Fruit fly (Drosophila melanogaster): ENCODE data around the gene CG14132.

CG14132 gene

DNA sequence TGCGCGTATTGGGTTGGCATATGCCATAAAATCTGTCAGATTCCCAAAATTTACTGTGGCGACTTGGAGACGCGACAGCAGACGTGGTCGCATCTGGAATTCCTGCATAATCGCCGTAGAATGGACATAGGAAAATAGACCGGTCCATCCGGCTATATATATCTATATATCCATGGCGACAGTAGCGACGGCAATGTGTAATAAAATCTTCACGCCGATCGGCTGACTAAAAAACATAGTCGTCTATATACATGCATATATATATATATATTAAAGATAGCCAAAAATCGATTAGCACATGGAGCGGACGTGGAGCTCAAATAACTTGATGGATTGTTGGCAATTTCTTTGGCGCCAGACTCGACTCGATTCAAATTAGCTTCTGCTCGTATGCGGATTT is 2.9 kb upstream of the CG14132 start:
- TF ChIP-seq CG12605 (GFP tag; IDR thresholded peaks at IDR 0.05) (no peak), Pif1B (GFP tag; optimal IDR thresholded peaks at IDR 0.05) (no peak), CG13204 (GFP tag; optimal IDR thresholded peaks at IDR 0.05) (no peak)

DNA sequence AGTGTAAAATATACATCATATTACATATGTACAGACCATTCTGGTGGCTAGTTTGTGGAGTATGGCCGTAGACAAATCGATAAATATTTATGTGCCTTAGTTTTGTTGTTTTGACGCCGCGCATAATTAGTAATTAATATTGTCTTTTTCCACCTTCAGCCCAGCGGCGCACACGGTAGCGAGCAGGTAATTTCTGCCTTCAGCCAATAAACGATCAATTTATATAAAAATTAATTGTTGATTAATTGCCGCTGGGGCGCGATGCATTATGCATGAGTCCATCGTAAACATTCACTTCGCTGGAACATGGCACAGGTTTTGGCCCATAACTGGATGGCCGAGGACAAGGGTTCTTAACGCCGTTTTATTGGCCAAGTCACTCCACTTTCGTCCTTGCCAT is 2.2 kb upstream of the CG14132 start:
- TF ChIP-seq Ets98B (GFP tag; IDR thresholded peaks at IDR 0.05), result no peak
- TF ChIP-seq CG8159 (tag; optimal IDR thresholded peaks at IDR 0.05), result no peak
- TF ChIP-seq CG10348 (GFP tag; IDR thresholded peaks at IDR 0.05), result no peak
- TF ChIP-seq CG13204 (GFP tag; optimal IDR thresholded peaks at IDR 0.05), result no peak
- no peak for TF ChIP-seq CG17806 (tag; optimal IDR thresholded peaks at IDR 0.05)
- no peak for TF ChIP-seq CG32121 (GFP tag; IDR thresholded peaks at IDR 0.05)

DNA sequence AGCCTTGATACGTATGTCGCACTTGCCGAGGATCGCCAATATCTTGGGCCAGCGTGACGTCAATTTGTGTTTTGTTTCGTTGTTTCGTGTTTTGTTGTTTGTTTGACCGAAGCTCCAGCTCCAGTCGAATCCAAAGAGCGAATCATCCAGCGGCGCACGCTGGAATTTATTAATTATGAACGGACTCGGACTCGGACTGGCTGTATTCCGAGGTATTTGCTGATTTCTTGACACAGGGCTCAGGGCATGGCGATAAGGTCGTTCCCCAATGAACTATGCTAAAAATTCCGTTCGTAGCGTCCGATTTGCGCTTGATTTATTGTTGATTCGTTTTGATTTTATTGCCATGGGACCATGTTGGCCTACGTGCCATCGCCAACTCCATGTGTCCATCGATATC is 1.8 kb upstream of the CG14132 start:
- TF ChIP-seq Pif1A (GFP tag; optimal IDR thresholded peaks at IDR 0.05) (no peak), EcR (GFP tag; optimal IDR thresholded peaks at IDR 0.05) (peak; percentile 28)

DNA sequence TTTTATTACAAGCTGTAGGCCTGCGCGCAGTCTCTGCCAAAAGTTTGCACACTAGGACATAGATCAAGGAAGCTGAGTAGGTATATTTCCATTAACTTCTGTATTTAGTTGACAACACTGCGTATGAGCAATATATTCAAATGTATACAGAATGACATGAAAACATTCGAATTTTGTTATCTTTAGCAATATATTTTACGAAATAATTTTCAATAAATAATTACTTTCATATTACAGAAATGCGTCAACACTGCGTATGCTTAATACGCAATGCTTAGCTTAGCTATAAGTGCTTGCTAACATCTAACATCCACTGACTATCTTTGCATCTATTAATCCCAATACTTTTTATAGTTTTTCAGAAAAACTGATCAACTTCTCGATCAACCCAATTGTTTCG is 1.3 kb upstream of the CG14132 start:
- TF ChIP-seq D1 (tag; optimal IDR thresholded peaks at IDR 0.05), result no peak
- no peak for TF ChIP-seq fd96Ca (GFP tag; IDR thresholded peaks at IDR 0.05)
- 0 out of 3 replicates have a peak, but pooled peaks have one; percentile 6 for TF ChIP-seq CG4496 (GFP tag; IDR thresholded peaks at IDR 0.05)
- no peak for TF ChIP-seq gl (tag; optimal IDR thresholded peaks at IDR 0.05)
- no peak for TF ChIP-seq Pif1A (GFP tag; optimal IDR thresholded peaks at IDR 0.05)
- TF ChIP-seq Snoo (tag; optimal IDR thresholded peaks at IDR 0.05), result no peak
- no peak for TF ChIP-seq CG12605 (GFP tag; IDR thresholded peaks at IDR 0.05)
- TF ChIP-seq EcR (GFP tag; optimal IDR thresholded peaks at IDR 0.05), result no peak
- no peak for TF ChIP-seq Ets98B (GFP tag; IDR thresholded peaks at IDR 0.05)
- no peak for TF ChIP-seq CG10348 (GFP tag; IDR thresholded peaks at IDR 0.05)
- TF ChIP-seq CG32121 (GFP tag; IDR thresholded peaks at IDR 0.05), result no peak
- TF ChIP-seq CG8301 (tag; optimal IDR thresholded peaks at IDR 0.05), result peak; percentile 35
- peak; percentile 60 for TF ChIP-seq CG8159 (tag; optimal IDR thresholded peaks at IDR 0.05)
- no peak for TF ChIP-seq CG9948 (tag; optimal IDR thresholded peaks at IDR 0.05)
- TF ChIP-seq CG17806 (tag; optimal IDR thresholded peaks at IDR 0.05), result no peak
- TF ChIP-seq Pif1B (GFP tag; optimal IDR thresholded peaks at IDR 0.05), result no peak
- TF ChIP-seq CG13204 (GFP tag; optimal IDR thresholded peaks at IDR 0.05), result peak; percentile 8
- TF ChIP-seq CG15710 (tag; optimal IDR thresholded peaks at IDR 0.05), result peak; percentile 30
- TF ChIP-seq CG14655 (GFP tag; optimal IDR thresholded peaks at IDR 0.05), result peak; percentile 41
- TF ChIP-seq rn (GFP tag; IDR thresholded peaks at IDR 0.05), result no peak
- no peak for TF ChIP-seq CG34367 (tag; optimal IDR thresholded peaks at IDR 0.05)

DNA sequence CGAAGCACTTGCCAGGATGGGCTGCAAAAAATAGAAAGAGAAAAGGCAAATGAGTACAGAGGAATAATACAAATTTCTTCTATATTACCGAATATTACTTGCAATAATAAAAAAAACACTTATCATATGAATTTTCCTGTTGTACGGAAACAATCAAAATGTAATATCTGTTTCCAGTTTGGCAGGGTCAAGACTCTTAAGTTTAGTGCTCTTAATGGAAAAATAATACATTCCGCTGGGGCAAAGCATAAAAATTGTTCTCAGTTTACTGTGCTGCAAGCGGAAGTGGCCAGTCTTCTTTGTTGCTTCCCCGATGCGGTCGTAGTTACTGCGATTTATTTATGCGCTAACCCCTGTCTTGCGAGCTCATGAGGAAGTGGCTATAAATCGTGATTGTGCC is 2.2 kb downstream of the CG14132 start:
- TF ChIP-seq CG10348 (GFP tag; IDR thresholded peaks at IDR 0.05) (no peak), Pif1A (GFP tag; optimal IDR thresholded peaks at IDR 0.05) (peak; percentile 33), CG8159 (tag; optimal IDR thresholded peaks at IDR 0.05) (peak; percentile 55), fd96Ca (GFP tag; IDR thresholded peaks at IDR 0.05) (no peak), CG9948 (tag; optimal IDR thresholded peaks at IDR 0.05) (peak; percentile 56), CG14655 (GFP tag; optimal IDR thresholded peaks at IDR 0.05) (peak; percentile 23), rn (GFP tag; IDR thresholded peaks at IDR 0.05) (no peak), CG12605 (GFP tag; IDR thresholded peaks at IDR 0.05) (no peak), gl (tag; optimal IDR thresholded peaks at IDR 0.05) (no peak), D1 (tag; optimal IDR thresholded peaks at IDR 0.05) (no peak), CG17806 (tag; optimal IDR thresholded peaks at IDR 0.05) (peak; percentile 47), Ets98B (GFP tag; IDR thresholded peaks at IDR 0.05) (no peak), EcR (GFP tag; optimal IDR thresholded peaks at IDR 0.05) (peak; percentile 6), Pif1B (GFP tag; optimal IDR thresholded peaks at IDR 0.05) (no peak), CG32121 (GFP tag; IDR thresholded peaks at IDR 0.05) (no peak), CG34367 (tag; optimal IDR thresholded peaks at IDR 0.05) (peak; percentile 13), CG4496 (GFP tag; IDR thresholded peaks at IDR 0.05) (no peak), Snoo (tag; optimal IDR thresholded peaks at IDR 0.05) (no peak), CG8301 (tag; optimal IDR thresholded peaks at IDR 0.05) (no peak), CG15710 (tag; optimal IDR thresholded peaks at IDR 0.05) (no peak), CG13204 (GFP tag; optimal IDR thresholded peaks at IDR 0.05) (no peak)

DNA sequence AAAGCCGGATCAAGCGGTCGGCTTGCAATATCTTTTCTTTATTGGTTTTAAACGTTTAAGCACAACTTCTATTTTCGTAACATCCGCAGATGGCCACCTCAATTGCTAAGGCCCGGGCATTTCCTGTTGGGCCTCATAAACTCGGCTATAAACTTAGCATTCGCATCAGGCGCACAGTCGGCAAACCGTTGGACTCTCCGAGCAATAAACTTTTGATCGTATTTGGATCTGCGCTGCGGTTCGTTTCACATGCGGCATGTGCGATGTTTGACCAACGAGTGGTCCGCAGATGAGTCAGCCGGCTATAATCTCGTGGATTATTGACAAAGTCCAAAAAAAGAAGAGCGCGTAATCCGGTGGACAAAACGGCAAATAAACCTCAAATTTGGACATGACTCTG is 3.3 kb downstream of the CG14132 start:
- no peak for TF ChIP-seq CG9948 (tag; optimal IDR thresholded peaks at IDR 0.05)
- 0 out of 3 replicates have a peak, but pooled peaks have one; percentile 24 for TF ChIP-seq CG4496 (GFP tag; IDR thresholded peaks at IDR 0.05)

DNA sequence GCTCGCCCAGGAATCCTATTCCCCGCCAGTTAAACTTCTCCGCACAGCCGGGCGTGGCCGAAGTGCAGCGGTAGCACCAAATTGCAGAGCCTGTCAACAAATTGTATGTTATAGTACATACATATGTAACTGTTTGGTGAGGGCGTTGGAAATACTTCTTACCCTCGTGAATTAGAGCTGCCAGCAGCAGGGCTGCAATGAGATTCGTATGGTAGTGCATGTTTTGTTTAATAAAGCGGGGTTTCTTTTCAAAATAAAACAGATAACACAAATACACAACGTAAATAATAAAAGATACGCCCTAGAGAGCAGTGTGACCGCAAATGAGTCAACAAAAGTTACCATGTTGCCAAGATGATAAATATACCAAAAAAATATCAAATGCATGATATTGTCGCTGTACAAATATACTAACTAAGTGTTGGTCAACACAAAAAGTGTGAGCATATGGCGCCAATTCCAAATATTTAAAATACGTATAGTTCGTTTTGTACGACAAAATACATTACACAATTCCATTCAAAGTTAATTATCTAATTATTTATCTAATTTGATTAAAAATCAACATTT is 3.9 kb downstream of the CG14132 start, which contains the start of gene crim:
TSS of gene crim (minus strand) at position 328 of the 570 bp plus-strand sequence.
- TF ChIP-seq CG12605 (GFP tag; IDR thresholded peaks at IDR 0.05), result peak; percentile 9; the same call in 1 of the 2 replicates
- no peak for TF ChIP-seq rn (GFP tag; IDR thresholded peaks at IDR 0.05)
